Worm (Caenorhabditis elegans): Measurements from ENCODE around the gene set-9.

ce11 chrIV:4284989-4285388 lies 22.7 kb upstream of the set-9 start:
- no peak for TF ChIP-seq snpc-4 (tag; optimal IDR thresholded peaks at IDR 0.05)
- no peak for TF ChIP-seq pha-4 (tag; optimal IDR thresholded peaks at IDR 0.05)
- no peak for TF ChIP-seq mep-1 (tag; optimal IDR thresholded peaks at IDR 0.05)
- no peak for TF ChIP-seq nhr-28 (tag; optimal IDR thresholded peaks at IDR 0.05)
- no peak for TF ChIP-seq unc-62 (GFP tag; optimal IDR thresholded peaks at IDR 0.05)
- TF ChIP-seq nhr-237 (tag; optimal IDR thresholded peaks at IDR 0.05) = no peak
- no peak for TF ChIP-seq unc-39 (tag; optimal IDR thresholded peaks at IDR 0.05)
- TF ChIP-seq unc-120 (tag; optimal IDR thresholded peaks at IDR 0.05; ENCODE audit: poor library complexity, severe bottlenecking) = no peak
- no peak for TF ChIP-seq zip-8 (tag; optimal IDR thresholded peaks at IDR 0.05)

All from whole organism, mixed stage, embryonic.